Fruit fly (Drosophila melanogaster) whole organism, pupa: ENCODE results near the gene Art1.

Experiments used
- Pif1A ChIP-seq: fragments of 200-800 bp; sonication (Bioruptor generic); optimal IDR thresholded peaks from 3 replicates; lab custom pipeline; 2016; ENCODE audit warnings: missing biosample characterization, missing genetic modification characterization
- Pif1B ChIP-seq: fragments of 200-800 bp; sonication (Bioruptor generic); optimal IDR thresholded peaks from 3 replicates; lab custom pipeline; 2016; ENCODE audit warnings: missing biosample characterization, missing genetic modification characterization

DNA sequence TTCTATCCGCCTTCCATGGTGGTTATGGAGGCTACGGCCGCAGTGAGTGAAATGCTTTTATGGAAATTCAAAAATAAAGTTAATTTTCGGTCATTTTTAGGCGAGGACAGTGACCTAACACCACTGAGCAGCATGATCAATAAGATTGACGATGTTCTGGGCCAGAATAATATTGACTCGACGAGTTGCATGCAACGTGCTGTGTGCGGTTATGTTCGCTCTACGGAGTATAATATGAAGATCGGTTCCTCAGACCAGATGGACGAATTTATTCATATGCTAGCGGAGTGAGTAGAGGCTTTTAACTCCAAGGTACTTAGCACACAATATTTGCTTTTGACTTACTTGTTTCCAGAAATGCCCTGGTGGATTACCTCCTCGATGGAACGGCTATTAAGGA is 7.9 kb downstream of the Art1 start:
- TF ChIP-seq Pif1A (no peak), Pif1B (GFP tag; lab: Kevin White, UChicago) (no peak)
